Worm (Caenorhabditis elegans): ENCODE data around the gene C02C6.14.

The C02C6.14 gene

DNA sequence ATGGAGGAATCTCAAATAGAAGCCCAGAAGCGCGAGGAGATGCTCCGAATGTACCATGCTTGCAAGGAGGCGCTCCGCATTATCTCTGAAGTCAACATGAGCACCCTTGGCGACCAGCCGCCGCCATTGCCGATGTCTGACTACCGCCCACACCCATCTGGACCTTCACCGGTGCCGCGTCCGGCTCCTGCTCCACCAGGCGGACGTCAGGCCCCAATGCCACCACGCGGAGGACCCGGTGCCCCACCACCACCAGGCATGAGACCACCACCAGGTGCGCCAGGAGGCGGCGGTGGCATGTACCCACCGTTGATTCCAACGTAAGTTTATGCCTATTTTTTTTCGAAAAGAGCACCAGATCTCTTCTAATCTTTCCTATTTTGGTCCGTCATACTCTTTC lies 34.6 kb downstream of the C02C6.14 start:
- TF ChIP-seq unc-62 (GFP tag; optimal IDR thresholded peaks at IDR 0.05): no peak

DNA sequence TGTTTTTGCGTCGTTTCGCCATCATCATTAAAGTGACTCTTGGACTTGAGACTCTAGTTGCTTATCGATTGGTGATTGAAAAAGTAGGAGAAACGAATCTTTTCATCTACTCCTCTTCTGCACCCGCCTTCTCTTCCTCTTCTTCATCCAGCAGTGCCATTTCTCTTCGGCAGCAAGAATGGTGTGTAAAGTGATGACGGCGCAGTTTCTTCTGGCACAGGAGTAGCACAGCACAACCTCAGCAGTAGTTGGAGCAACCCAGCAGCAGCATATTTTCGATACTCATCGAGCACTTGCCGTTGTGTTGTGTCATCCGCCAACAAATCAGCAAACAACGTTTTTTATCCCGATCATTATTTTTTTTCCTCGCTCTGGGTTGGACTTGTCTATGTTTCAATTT lies 38.0 kb downstream of the C02C6.14 start:
- no peak for TF ChIP-seq unc-62 (GFP tag; optimal IDR thresholded peaks at IDR 0.05)

DNA sequence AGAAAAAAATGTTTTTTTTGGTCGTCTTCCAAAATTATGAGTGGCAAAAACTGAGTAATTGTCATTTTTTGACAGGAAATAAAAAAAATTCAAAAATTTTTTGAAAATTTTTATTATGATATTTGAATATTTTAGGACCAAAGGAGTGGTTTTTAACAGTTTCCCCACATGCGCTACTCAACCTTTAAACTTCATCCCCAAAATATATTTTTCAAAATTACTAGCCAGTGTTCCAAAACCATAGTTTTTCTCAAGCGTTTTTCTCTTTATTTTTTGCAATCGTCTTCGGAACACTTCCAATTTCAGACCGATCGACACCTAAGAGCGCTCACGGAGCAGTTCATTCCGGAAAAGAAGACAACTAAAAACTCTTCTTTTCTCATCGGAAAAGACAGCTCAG lies 39.5 kb downstream of the C02C6.14 start, which contains the start of gene K09A9.6:
Gene K09A9.6, plus strand, starts transcription at position 301 of the 400 bp plus-strand sequence.
- no peak for TF ChIP-seq unc-62 (GFP tag; optimal IDR thresholded peaks at IDR 0.05)

DNA sequence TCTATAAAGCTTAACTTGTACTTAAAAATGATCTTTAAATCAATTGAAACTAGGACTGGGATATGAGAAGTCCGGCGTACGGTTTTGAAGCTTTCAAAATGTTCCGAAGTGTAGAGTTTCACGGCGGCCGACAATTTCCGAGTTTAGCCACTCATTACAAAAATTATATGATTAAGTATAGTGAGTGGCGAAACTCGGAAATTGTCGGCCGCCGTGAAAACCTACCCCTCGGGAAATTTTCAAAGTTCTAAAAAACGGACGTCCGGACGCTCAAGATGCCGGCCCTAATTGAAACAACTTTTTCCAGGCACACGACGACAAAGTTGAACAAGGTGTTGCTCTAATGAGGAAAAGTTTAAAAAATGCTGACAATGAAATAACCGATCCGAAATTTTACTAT lies 47.7 kb downstream of the C02C6.14 start:
- TF ChIP-seq unc-62 (GFP tag; optimal IDR thresholded peaks at IDR 0.05): no peak

DNA sequence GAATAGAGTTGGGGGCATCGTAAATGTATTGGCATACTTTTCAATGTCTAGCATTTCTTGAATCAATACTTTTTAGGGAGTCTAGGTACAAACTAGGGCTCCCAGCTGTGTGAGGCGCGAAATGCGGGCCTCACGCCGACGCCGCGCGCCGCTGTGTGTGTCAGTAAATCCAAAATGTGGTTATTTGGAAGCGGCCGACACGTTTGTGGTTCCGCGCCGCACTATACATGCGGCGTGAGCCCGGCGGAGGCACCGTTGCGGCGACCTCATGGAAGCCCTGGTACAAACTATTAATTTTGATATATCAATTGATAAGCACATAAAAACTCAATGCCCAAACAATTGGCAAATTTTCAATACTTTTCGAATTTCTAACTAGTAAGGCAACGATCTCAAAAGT lies 48.7 kb downstream of the C02C6.14 start:
- TF ChIP-seq unc-62 (GFP tag; optimal IDR thresholded peaks at IDR 0.05): no peak

All from whole organism, dauer.